Fruit fly (Drosophila melanogaster): Measurements from ENCODE around the gene fbl.

dm6 chr3L:20398243-20399222 lies 14.3 kb downstream of the fbl start:
- no peak for TF ChIP-seq Myc (optimal IDR thresholded peaks at IDR 0.05)
- TF ChIP-seq psq (optimal IDR thresholded peaks at IDR 0.05), result no peak
- TF ChIP-seq insv (optimal IDR thresholded peaks at IDR 0.05), result no peak
- TF ChIP-seq Sin3A (optimal IDR thresholded peaks at IDR 0.05), result no peak
- no peak for TF ChIP-seq h (optimal IDR thresholded peaks at IDR 0.05)
- no peak for TF ChIP-seq ttk (optimal IDR thresholded peaks at IDR 0.05)

Data from Kc167 (cell line).